Worm (Caenorhabditis elegans): ENCODE measurements around the gene Y81G3A.2.

The Y81G3A.2 gene

ce11 chrII:13122720-13123119 lies 42.0 kb downstream of the Y81G3A.2 start, which contains the start of gene bath-45:
bath-45 (plus strand) TSS chrII:13123020.
- TF ChIP-seq ceh-14 (tag; optimal IDR thresholded peaks at IDR 0.05), result no peak
- no peak for TF ChIP-seq ceh-48 (tag; optimal IDR thresholded peaks at IDR 0.05)
- no peak for TF ChIP-seq ceh-45 (GFP tag; IDR thresholded peaks at IDR 0.05)
- no peak for TF ChIP-seq elt-2 (tag; optimal IDR thresholded peaks at IDR 0.05)
- no peak for TF ChIP-seq sox-4 (tag; optimal IDR thresholded peaks at IDR 0.05)
- no peak for TF ChIP-seq fax-1 (tag; optimal IDR thresholded peaks at IDR 0.05)
- TF ChIP-seq ceh-24 (tag; optimal IDR thresholded peaks at IDR 0.05), result no peak
- no peak for TF ChIP-seq pha-4 (tag; optimal IDR thresholded peaks at IDR 0.05)
- TF ChIP-seq fkh-6 (tag; optimal IDR thresholded peaks at IDR 0.05), result no peak
- no peak for TF ChIP-seq ets-4 (tag; optimal IDR thresholded peaks at IDR 0.05)
- no peak for TF ChIP-seq K09A11.1 (tag; optimal IDR thresholded peaks at IDR 0.05; ENCODE audit: insufficient read depth)
- no peak for TF ChIP-seq ahr-1 (tag; optimal IDR thresholded peaks at IDR 0.05)
- no peak for TF ChIP-seq pax-1 (tag; optimal IDR thresholded peaks at IDR 0.05)
- TF ChIP-seq nhr-232 (tag; optimal IDR thresholded peaks at IDR 0.05), result no peak
- no peak for TF ChIP-seq T23F11.4 (GFP tag; optimal IDR thresholded peaks at IDR 0.05)
- no peak for TF ChIP-seq sox-2 (GFP tag; IDR thresholded peaks at IDR 0.05)
- no peak for TF ChIP-seq odd-2 (tag; optimal IDR thresholded peaks at IDR 0.05)
- TF ChIP-seq gmeb-2 (tag; optimal IDR thresholded peaks at IDR 0.05), result no peak
- no peak for TF ChIP-seq eyg-1 (tag; optimal IDR thresholded peaks at IDR 0.05)
- TF ChIP-seq Y22D7AL.16 (tag; optimal IDR thresholded peaks at IDR 0.05), result no peak

- TF ChIP-seq ceh-6 (GFP tag; optimal IDR thresholded peaks at IDR 0.05) (no peak), hlh-13 (GFP tag; optimal IDR thresholded peaks at IDR 0.05) (no peak), hlh-8 (tag; optimal IDR thresholded peaks at IDR 0.05) (no peak), Y22D7AL.16 (tag; optimal IDR thresholded peaks at IDR 0.05) (no peak), pax-1 (tag; optimal IDR thresholded peaks at IDR 0.05) (no peak), fkh-6 (tag; optimal IDR thresholded peaks at IDR 0.05) (no peak), ceh-2 (tag; optimal IDR thresholded peaks at IDR 0.05) (no peak), F13H6.1 (tag; optimal IDR thresholded peaks at IDR 0.05) (no peak), npax-4 (tag; optimal IDR thresholded peaks at IDR 0.05) (no peak), K02D7.2 (tag; optimal IDR thresholded peaks at IDR 0.05) (no peak), pat-9 (tag; optimal IDR thresholded peaks at IDR 0.05) (no peak), gmeb-2 (tag; optimal IDR thresholded peaks at IDR 0.05) (no peak), hlh-30 (tag; optimal IDR thresholded peaks at IDR 0.05; ENCODE audit: insufficient read depth) (no peak), ceh-24 (tag; optimal IDR thresholded peaks at IDR 0.05) (no peak), lin-11 (tag; optimal IDR thresholded peaks at IDR 0.05) (no peak), unc-55 (GFP tag; optimal IDR thresholded peaks at IDR 0.05) (no peak), fkh-10 (GFP tag; optimal IDR thresholded peaks at IDR 0.05) (no peak), ref-2 (tag; optimal IDR thresholded peaks at IDR 0.05) (no peak)
Measured at ce11 chrII:13129602-13130001, 48.9 kb downstream of the Y81G3A.2 start, which contains the start of gene F29C12.6. F29C12.6 (plus strand) TSS chrII:13129902.

DNA sequence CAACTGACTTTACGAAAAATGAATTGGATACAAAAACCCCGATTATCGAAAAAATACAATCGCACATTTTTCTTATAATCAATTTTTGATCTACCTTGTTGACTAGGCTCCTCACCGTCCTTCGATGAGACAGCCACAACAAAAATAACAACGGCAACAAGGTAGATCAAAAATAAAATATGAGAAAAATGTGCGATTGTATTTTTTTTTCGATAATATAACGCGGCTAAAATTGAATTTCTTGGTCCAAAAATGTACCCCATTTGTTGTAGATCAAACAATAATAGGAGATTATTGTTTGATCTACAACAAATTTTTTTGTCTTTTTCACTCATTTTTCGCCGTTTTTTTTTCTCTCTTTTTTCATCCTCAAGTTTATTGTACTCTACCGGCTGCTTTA lies 49.9 kb downstream of the Y81G3A.2 start:
- TF ChIP-seq sox-2 (GFP tag; IDR thresholded peaks at IDR 0.05) (no peak), unc-3 (GFP tag; conservative IDR thresholded peaks at IDR 0.05) (no peak), unc-3 (tag; optimal IDR thresholded peaks at IDR 0.05) (no peak), ceh-14 (tag; optimal IDR thresholded peaks at IDR 0.05) (no peak), pha-2 (tag; optimal IDR thresholded peaks at IDR 0.05) (no peak), tbx-2 (tag; optimal IDR thresholded peaks at IDR 0.05) (no peak), ets-4 (tag; optimal IDR thresholded peaks at IDR 0.05) (no peak), hlh-13 (GFP tag; optimal IDR thresholded peaks at IDR 0.05) (no peak), ceh-6 (GFP tag; optimal IDR thresholded peaks at IDR 0.05) (no peak), elt-4 (tag; optimal IDR thresholded peaks at IDR 0.05) (no peak), unc-55 (GFP tag; optimal IDR thresholded peaks at IDR 0.05) (no peak), che-1 (tag; optimal IDR thresholded peaks at IDR 0.05) (no peak), dmd-4 (tag; optimal IDR thresholded peaks at IDR 0.05; ENCODE audit: borderline replicate concordance) (no peak)
